Fruit fly (Drosophila melanogaster) whole organism, wandering third instar larva: ENCODE results near the gene CG34026.

ENCODE experiments used
- Abd-B ChIP-seq: fragments of >200 bp; optimal IDR thresholded peaks from 2 replicates; lab custom pipeline; 2017; ENCODE audit warnings: missing biosample characterization, missing genetic modification characterization
- CG32264 ChIP-seq: fragments of 200-800 bp; sonication (Bioruptor generic); optimal IDR thresholded peaks from 2 replicates; lab custom pipeline; 2016; ENCODE audit warnings: missing biosample characterization, missing genetic modification characterization
- CG9705 ChIP-seq: fragments of 200-800 bp; sonication (Bioruptor generic); optimal IDR thresholded peaks from 2 replicates; lab custom pipeline; 2018; ENCODE audit warnings: missing biosample characterization, mild to moderate bottlenecking, missing genetic modification characterization
- CrebA ChIP-seq: fragments of 200-800 bp; sonication (Bioruptor generic); optimal IDR thresholded peaks from 2 replicates; lab custom pipeline; 2016; ENCODE audit warnings: missing biosample characterization, mild to moderate bottlenecking, missing genetic modification characterization, borderline replicate concordance
- Dfd ChIP-seq: fragments of >200 bp; optimal IDR thresholded peaks from 2 replicates; lab custom pipeline; 2017; ENCODE audit warnings: missing biosample characterization, missing genetic modification characterization
- Dif ChIP-seq: fragments of 200-275, 200-300 bp; sonication (Bioruptor generic); optimal IDR thresholded peaks from 2 replicates; lab custom pipeline; 2018; ENCODE audit warnings: missing biosample characterization, missing genetic modification characterization; ENCODE audit not compliant: partially characterized antibody
- GATAd ChIP-seq: sonication (Bioruptor generic); optimal IDR thresholded peaks from 2 replicates; lab custom pipeline; 2016; ENCODE audit warnings: missing biosample characterization, missing genetic modification characterization
- HLH106 ChIP-seq: fragments of 200-800 bp; optimal IDR thresholded peaks from 3 replicates; lab custom pipeline; 2019; ENCODE audit warnings: missing biosample characterization, mild to moderate bottlenecking, missing genetic modification characterization, moderate library complexity
- Hnf4 ChIP-seq: fragments of 200-800 bp; sonication (Bioruptor generic); optimal IDR thresholded peaks from 2 replicates; lab custom pipeline; 2016; ENCODE audit warnings: missing biosample characterization, mild to moderate bottlenecking, missing genetic modification characterization
- Hr78 ChIP-seq: fragments of >200 bp; optimal IDR thresholded peaks from 2 replicates; lab custom pipeline; 2017; ENCODE audit warnings: missing biosample characterization, missing genetic modification characterization
- Hr83 ChIP-seq: fragments of 200-300 bp; sonication (Bioruptor generic); optimal IDR thresholded peaks from 2 replicates; lab custom pipeline; 2016; ENCODE audit warnings: missing biosample characterization, mild to moderate bottlenecking, missing genetic modification characterization, moderate library complexity; ENCODE audit not compliant: poor library complexity, severe bottlenecking
- Jra ChIP-seq: sonication (Bioruptor generic); optimal IDR thresholded peaks from 2 replicates; lab custom pipeline; 2016; ENCODE audit warnings: missing biosample characterization, missing genetic modification characterization
- Mio ChIP-seq: sonication (Bioruptor generic); optimal IDR thresholded peaks from 2 replicates; lab custom pipeline; 2016; ENCODE audit warnings: missing biosample characterization, missing genetic modification characterization
- Myc ChIP-seq: fragments of >200 bp; optimal IDR thresholded peaks from 2 replicates; lab custom pipeline; 2017
- N ChIP-seq: fragments of >200 bp; optimal IDR thresholded peaks from 2 replicates; lab custom pipeline; 2018; ENCODE audit warnings: missing biosample characterization, missing external identifiers, missing genetic modification characterization
- OdsH ChIP-seq: fragments of 200-800 bp; sonication (Bioruptor generic); optimal IDR thresholded peaks from 2 replicates; lab custom pipeline; 2016; ENCODE audit warnings: missing biosample characterization, mild to moderate bottlenecking, missing genetic modification characterization
- Rel ChIP-seq, 2 experiments: fragments of 200-800 bp; sonication (Bioruptor generic) in 1 of 2; optimal IDR thresholded peaks; 2 replicates in 1 of 2; 3 replicates in 1 of 2; lab custom pipeline; 2016 to 2019; ENCODE audit warnings: mild to moderate bottlenecking in 2 of 2, missing biosample characterization in 2 of 2, missing genetic modification characterization in 2 of 2, moderate library complexity in 1 of 2
- Vsx2 ChIP-seq: fragments of 200-300, 225-300 bp; sonication (Bioruptor generic); optimal IDR thresholded peaks from 2 replicates; lab custom pipeline; 2018; ENCODE audit warnings: missing biosample characterization, missing genetic modification characterization; ENCODE audit not compliant: partially characterized antibody
- br ChIP-seq: fragments of 200-800 bp; sonication (Bioruptor generic); optimal IDR thresholded peaks from 2 replicates; lab custom pipeline; 2016; ENCODE audit warnings: missing biosample characterization, missing genetic modification characterization
- brk ChIP-seq: fragments of 200-800 bp; sonication (Bioruptor generic); optimal IDR thresholded peaks from 2 replicates; lab custom pipeline; 2016; ENCODE audit warnings: missing biosample characterization, mild to moderate bottlenecking, missing genetic modification characterization
- dl ChIP-seq, 2 experiments: fragments of 175-275, 200-275 bp in 1 of 2; fragments of 200-275 bp in 1 of 2; sonication (Bioruptor generic); optimal IDR thresholded peaks; lab custom pipeline; 2018; ENCODE audit warnings: mild to moderate bottlenecking in 2 of 2, missing biosample characterization in 2 of 2, missing genetic modification characterization in 2 of 2, moderate library complexity in 2 of 2; ENCODE audit not compliant: partially characterized antibody in 2 of 2, insufficient read depth in 1 of 2
- dmrt93B ChIP-seq: fragments of 200-800 bp; sonication (Bioruptor generic); optimal IDR thresholded peaks from 2 replicates; lab custom pipeline; 2018; ENCODE audit warnings: missing biosample characterization, mild to moderate bottlenecking, missing genetic modification characterization
- dsf ChIP-seq: sonication (Bioruptor generic); optimal IDR thresholded peaks from 2 replicates; lab custom pipeline; 2016; ENCODE audit warnings: missing biosample characterization, missing genetic modification characterization, borderline replicate concordance
- ey ChIP-seq: fragments of 200-800 bp; sonication (Bioruptor generic); optimal IDR thresholded peaks from 2 replicates; lab custom pipeline; 2016; ENCODE audit warnings: missing biosample characterization, missing genetic modification characterization
- foxo ChIP-seq, 2 experiments: fragments of 200-800 bp; sonication (Bioruptor generic); optimal IDR thresholded peaks; 2 replicates in 1 of 2; 3 replicates in 1 of 2; lab custom pipeline; 2016 to 2017; ENCODE audit warnings: missing biosample characterization in 2 of 2, missing genetic modification characterization in 2 of 2
- fru ChIP-seq: fragments of 200-800 bp; sonication (Bioruptor generic); optimal IDR thresholded peaks from 3 replicates; lab custom pipeline; 2016; ENCODE audit warnings: missing biosample characterization, mild to moderate bottlenecking, missing genetic modification characterization
- h ChIP-seq: fragments of 200-800 bp; sonication (Bioruptor generic); optimal IDR thresholded peaks from 3 replicates; lab custom pipeline; 2016; ENCODE audit warnings: missing biosample characterization, mild to moderate bottlenecking, missing genetic modification characterization
- jim ChIP-seq: fragments of 175-275, 200-325 bp; sonication (Bioruptor generic); optimal IDR thresholded peaks from 2 replicates; lab custom pipeline; 2016; ENCODE audit warnings: missing biosample characterization, mild to moderate bottlenecking, missing genetic modification characterization
- lola ChIP-seq: fragments of >200 bp; optimal IDR thresholded peaks from 2 replicates; lab custom pipeline; 2017; ENCODE audit warnings: missing biosample characterization, missing genetic modification characterization
- pan ChIP-seq: fragments of >200 bp; optimal IDR thresholded peaks from 2 replicates; lab custom pipeline; 2017
- psq ChIP-seq: fragments of 200-800 bp; sonication (Bioruptor generic); optimal IDR thresholded peaks from 3 replicates; lab custom pipeline; 2017; ENCODE audit warnings: missing biosample characterization, mild to moderate bottlenecking, missing genetic modification characterization, moderate library complexity
- rgr ChIP-seq: fragments of 200-800 bp; sonication (Bioruptor generic); optimal IDR thresholded peaks from 3 replicates; lab custom pipeline; 2016; ENCODE audit warnings: missing biosample characterization, mild to moderate bottlenecking, missing genetic modification characterization
- sage ChIP-seq: fragments of 200-800 bp; sonication (Bioruptor generic); optimal IDR thresholded peaks from 2 replicates; lab custom pipeline; 2016; ENCODE audit warnings: missing biosample characterization, mild to moderate bottlenecking, missing genetic modification characterization
- sv ChIP-seq: fragments of 200-800 bp; sonication (Bioruptor generic); optimal IDR thresholded peaks from 3 replicates; lab custom pipeline; 2016; ENCODE audit warnings: missing biosample characterization, missing genetic modification characterization
- tai ChIP-seq: sonication (Bioruptor generic); optimal IDR thresholded peaks from 2 replicates; lab custom pipeline; 2016; ENCODE audit warnings: missing biosample characterization, missing genetic modification characterization
- usp ChIP-seq: fragments of >200 bp; optimal IDR thresholded peaks from 2 replicates; lab custom pipeline; 2017; ENCODE audit warnings: missing biosample characterization, missing genetic modification characterization
- woc ChIP-seq: sonication (Bioruptor generic); optimal IDR thresholded peaks from 2 replicates; lab custom pipeline; 2016; ENCODE audit warnings: missing biosample characterization, mild to moderate bottlenecking, missing genetic modification characterization

The CG34026 gene

dm6 chrX:9576147-9576503 lies 42.5 kb downstream of the CG34026 start, which contains the start of gene CG42395:
Gene CG42395, minus strand, starts transcription at chrX:9576247.
- no peak for TF ChIP-seq N (GFP tag; lab: Kevin White, UChicago)
- no peak for TF ChIP-seq psq (GFP tag; lab: Kevin White, UChicago)
- no peak for TF ChIP-seq usp
- no peak for TF ChIP-seq Vsx2

- TF ChIP-seq Hr83 (peak; percentile 68), Rel (GFP tag; optimal IDR thresholded peaks at IDR 0.05; lab: Kevin White, UChicago) (no peak), Rel (tag; optimal IDR thresholded peaks at IDR 0.05; lab: Kevin White, UChicago) (peak; percentile 99), tai (no peak)
Measured at dm6 chrX:9576504-9577337, 43.1 kb downstream of the CG34026 start.

dm6 chrX:9577338-9577644 lies 43.7 kb downstream of the CG34026 start:
- TF ChIP-seq CrebA (GFP tag; lab: Kevin White, UChicago) (no peak), jim (no peak), tai (no peak), foxo (GFP tag; optimal IDR thresholded peaks at IDR 0.05; lab: Kevin White, UChicago) (no peak), psq (GFP tag; lab: Kevin White, UChicago) (no peak), sage (GFP tag; lab: Kevin White, UChicago) (no peak), sv (GFP tag; lab: Kevin White, UChicago) (no peak), Mio (GFP tag; lab: Kevin White, UChicago) (no peak), Abd-B (GFP tag; lab: Kevin White, UChicago) (no peak), Hnf4 (GFP tag; lab: Kevin White, UChicago) (no peak), Hr78 (GFP tag; lab: Kevin White, UChicago) (no peak), Vsx2 (no peak), fru (GFP tag; lab: Kevin White, UChicago) (no peak), pan (lab: Kevin White, UChicago) (no peak), rgr (GFP tag; lab: Kevin White, UChicago) (no peak)

dm6 chrX:9578014-9578413 lies 44.4 kb downstream of the CG34026 start:
- TF ChIP-seq dsf (GFP tag; lab: Kevin White, UChicago) (no peak), Hr83 (peak; percentile 10), lola (no peak)
- TF ChIP-seq, all 38 proteins: peak for 1

dm6 chrX:9578696-9579509 lies 45.3 kb downstream of the CG34026 start:
- TF ChIP-seq jim = peak; percentile 88
- TF ChIP-seq Hr78 (GFP tag; lab: Kevin White, UChicago) = no peak
- TF ChIP-seq CG32264 = peak; percentile 99
- TF ChIP-seq HLH106 (tag; lab: Kevin White, UChicago) = peak; percentile 100
- TF ChIP-seq Myc (lab: Kevin White, UChicago) = no peak
- TF ChIP-seq Hr83 = peak; percentile 99
- peak; percentile 98 for TF ChIP-seq CrebA (GFP tag; lab: Kevin White, UChicago)
- TF ChIP-seq h (GFP tag; lab: Kevin White, UChicago) = peak; percentile 100
- TF ChIP-seq Rel (GFP tag; optimal IDR thresholded peaks at IDR 0.05; lab: Kevin White, UChicago) = peak; percentile 93
- peak; percentile 94 for TF ChIP-seq Rel (tag; optimal IDR thresholded peaks at IDR 0.05; lab: Kevin White, UChicago)
- TF ChIP-seq N (GFP tag; lab: Kevin White, UChicago) = no peak
- TF ChIP-seq CG9705 (GFP tag; lab: Kevin White, UChicago) = peak; percentile 97
- peak; percentile 99 for TF ChIP-seq Jra (GFP tag; lab: Kevin White, UChicago)
- no peak for TF ChIP-seq Dif (GFP tag; lab: Kevin White, UChicago)
- peak; percentile 100 for TF ChIP-seq ey (GFP tag; lab: Kevin White, UChicago)
- peak; percentile 100 for TF ChIP-seq OdsH (GFP tag; lab: Kevin White, UChicago)
- TF ChIP-seq tai = peak; percentile 99
- TF ChIP-seq dsf (GFP tag; lab: Kevin White, UChicago) = peak; percentile 96
- peak; percentile 99 for TF ChIP-seq GATAd
- peak; percentile 97 for TF ChIP-seq brk (GFP tag; lab: Kevin White, UChicago)
- no peak for TF ChIP-seq lola
- TF ChIP-seq dmrt93B (GFP tag; lab: Kevin White, UChicago) = peak; percentile 99
- TF ChIP-seq Vsx2 = no peak
- no peak for TF ChIP-seq Dfd (GFP tag; lab: Kevin White, UChicago)
- TF ChIP-seq foxo (GFP tag; optimal IDR thresholded peaks at IDR 0.05; lab: Kevin White, UChicago) = peak; percentile 98 to 100
- TF ChIP-seq pan (lab: Kevin White, UChicago) = no peak
- peak; percentile 96 for TF ChIP-seq sage (GFP tag; lab: Kevin White, UChicago)
- no peak for TF ChIP-seq usp
- no peak for TF ChIP-seq dl (GFP tag; optimal IDR thresholded peaks at IDR 0.05; lab: Kevin White, UChicago; ENCODE audit: insufficient read depth in 1 of 2, partially characterized antibody in 2 of 2)
- peak; percentile 100 for TF ChIP-seq br (GFP tag; lab: Kevin White, UChicago)
- peak; percentile 99 for TF ChIP-seq woc
- peak; percentile 100 for TF ChIP-seq psq (GFP tag; lab: Kevin White, UChicago)
